Worm (Caenorhabditis elegans) whole organism, early embryonic: ENCODE measurements around the gene tor-2.

ENCODE experiments used
- B0310.2 ChIP-seq: sonication (generic microtip); optimal IDR thresholded peaks from 2 replicates; lab custom pipeline; 2016; ENCODE audit warnings: mild to moderate bottlenecking, missing genetic modification characterization, missing compliant biosample characterization
- aly-1 ChIP-seq: sonication (generic microtip); optimal IDR thresholded peaks from 2 replicates; lab custom pipeline; 2016; ENCODE audit warnings: missing genetic modification characterization, missing compliant biosample characterization
- ama-1 ChIP-seq: fragments of 150-350 bp; optimal IDR thresholded peaks from 2 replicates; lab custom pipeline; 2014
- ceh-13 ChIP-seq: fragments of 200-800 bp; sonication (Bioruptor generic); optimal IDR thresholded peaks from 2 replicates; lab custom pipeline; 2018; ENCODE audit warnings: mild to moderate bottlenecking, missing genetic modification characterization, missing compliant biosample characterization
- ceh-36 ChIP-seq: sonication (generic microtip); optimal IDR thresholded peaks from 2 replicates; lab custom pipeline; 2016; ENCODE audit warnings: missing genetic modification characterization, inconsistent platforms, missing compliant biosample characterization
- ets-7 ChIP-seq: sonication (generic microtip); optimal IDR thresholded peaks from 2 replicates; lab custom pipeline; 2016; ENCODE audit warnings: missing genotype, missing genetic modification characterization, missing compliant biosample characterization
- flt-1 ChIP-seq: fragments of 200-800 bp; sonication (Bioruptor generic); IDR thresholded peaks from 2 replicates; pipeline ENCODE4 v1.3.6; 2022; ENCODE audit warnings: missing genetic modification characterization, missing compliant biosample characterization
- hmbx-1 ChIP-seq: sonication (generic microtip); optimal IDR thresholded peaks from 2 replicates; lab custom pipeline; 2016; ENCODE audit warnings: mild to moderate bottlenecking, missing genetic modification characterization, missing compliant biosample characterization
- hmg-4 ChIP-seq: fragments of 200-800 bp; sonication (Bioruptor generic); optimal IDR thresholded peaks from 2 replicates; lab custom pipeline; 2018; ENCODE audit warnings: mild to moderate bottlenecking, missing genetic modification characterization, missing compliant biosample characterization
- hnd-1 ChIP-seq: sonication (generic microtip); optimal IDR thresholded peaks from 2 replicates; lab custom pipeline; 2016; ENCODE audit warnings: missing genetic modification characterization, missing compliant biosample characterization
- pes-1 ChIP-seq: fragments of 200-800 bp; sonication (Bioruptor generic); IDR thresholded peaks from 2 replicates; pipeline ENCODE4 v1.3.6; 2022; ENCODE audit warnings: missing genetic modification reagents, missing genetic modification characterization, missing compliant biosample characterization
- scrt-1 ChIP-seq: fragments of 200-800 bp; sonication (Bioruptor generic); IDR thresholded peaks from 2 replicates; pipeline ENCODE4 v1.3.6; 2022; ENCODE audit warnings: missing genetic modification characterization, missing compliant biosample characterization
- sea-1 ChIP-seq: fragments of 200-800 bp; sonication (Bioruptor generic); conservative IDR thresholded peaks from 2 replicates; pipeline ENCODE4 v1.3.6; 2022; ENCODE audit warnings: missing genetic modification characterization, missing compliant biosample characterization
- tbx-11 ChIP-seq: fragments of 200-800 bp; sonication (Bioruptor generic); IDR thresholded peaks from 2 replicates; pipeline ENCODE4 v1.3.6; 2022; ENCODE audit warnings: missing genetic modification characterization, missing compliant biosample characterization
- tbx-37 ChIP-seq: fragments of 200-800 bp; sonication (Bioruptor generic); conservative IDR thresholded peaks from 2 replicates; pipeline ENCODE4 v1.3.6; 2022; ENCODE audit warnings: missing genetic modification reagents, missing genetic modification characterization, missing compliant biosample characterization

Gene tor-2

ce11 chrIV:13945188-13945587, 38.8 kb downstream of the tor-2 start:
- TF ChIP-seq tbx-11 (GFP tag; lab: Robert Waterston, UW) = 0 out of 2 replicates have a peak, but pooled peaks have one; percentile 15
- TF ChIP-seq ceh-13 = no peak

ce11 chrIV:13941640-13942039, 42.3 kb downstream of the tor-2 start:
- TF ChIP-seq B0310.2 (tag; lab: Kevin White, UChicago) (no peak), flt-1 (GFP tag; lab: Robert Waterston, UW) (no peak), aly-1 (tag; lab: Kevin White, UChicago) (no peak), tbx-11 (GFP tag; lab: Robert Waterston, UW) (no peak), scrt-1 (GFP tag; lab: Robert Waterston, UW) (no peak), ceh-13 (no peak), ets-7 (no peak), tbx-37 (GFP tag; lab: Robert Waterston, UW) (no peak), sea-1 (GFP tag; lab: Robert Waterston, UW) (no peak)

DNA sequence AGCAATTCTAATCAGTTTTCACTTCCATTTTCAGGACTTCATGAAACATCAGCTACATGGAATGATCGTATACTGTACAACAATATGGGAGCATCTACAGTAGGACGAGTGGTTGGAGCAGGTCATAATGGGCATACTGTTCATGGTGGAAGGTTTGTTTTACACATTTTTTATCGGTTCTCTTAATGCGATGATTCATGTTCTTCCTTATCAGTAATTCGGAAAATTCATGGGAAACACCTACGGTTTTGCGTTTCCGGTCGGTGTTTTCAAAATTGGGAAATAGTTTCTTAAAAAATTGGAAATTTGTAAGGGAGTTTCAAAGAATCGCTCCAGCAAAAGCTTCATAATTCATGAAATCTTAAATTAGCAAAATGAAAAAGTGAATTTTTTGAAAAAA, 43.1 kb downstream of the tor-2 start:
- TF ChIP-seq sea-1 (GFP tag; lab: Robert Waterston, UW) (no peak), hmg-4 (GFP tag; lab: Kevin White, UChicago) (no peak), hmbx-1 (tag; lab: Kevin White, UChicago) (no peak), ets-7 (no peak), B0310.2 (tag; lab: Kevin White, UChicago) (no peak), hnd-1 (tag; lab: Kevin White, UChicago) (no peak), tbx-11 (GFP tag; lab: Robert Waterston, UW) (no peak), ceh-13 (no peak), aly-1 (tag; lab: Kevin White, UChicago) (no peak), ama-1 (no peak), ceh-36 (tag; lab: Kevin White, UChicago) (no peak)

DNA sequence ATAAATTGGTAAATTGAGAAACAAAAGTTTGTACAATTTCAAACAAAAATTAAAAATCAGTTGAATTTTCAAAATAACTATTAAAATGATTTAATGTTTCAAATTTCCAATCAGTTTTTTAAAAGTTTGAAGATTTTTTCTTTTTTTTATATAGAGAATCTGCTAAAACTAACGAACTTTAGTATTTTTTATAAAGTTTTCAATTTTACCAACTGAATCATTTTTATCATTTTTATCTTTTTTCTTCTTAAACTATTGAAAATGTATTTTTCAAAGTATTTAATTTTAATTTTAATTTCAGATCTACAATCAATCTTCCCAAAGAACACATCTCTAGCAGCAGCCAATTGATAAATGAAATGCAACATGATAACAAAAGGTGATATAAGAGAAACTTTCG, 49.9 kb downstream of the tor-2 start, which contains the start of gene Y37A1A.4:
Y37A1A.4 (plus strand) TSS at position 301 of the 400 bp plus-strand sequence.
- TF ChIP-seq pes-1 (GFP tag; lab: Robert Waterston, UW) (no peak), ceh-36 (tag; lab: Kevin White, UChicago) (no peak)
